Worm (Caenorhabditis elegans) whole organism, L1 larva: Measurements from ENCODE around the gene C06G4.6.

Source experiments
- C04F5.9 ChIP-seq: sonication (generic microtip); optimal IDR thresholded peaks from 2 replicates; lab custom pipeline; 2016; ENCODE audit warnings: missing genetic modification characterization, missing compliant biosample characterization
- C34B4.2 ChIP-seq: sonication (generic microtip); optimal IDR thresholded peaks from 2 replicates; lab custom pipeline; 2017; ENCODE audit warnings: mild to moderate bottlenecking, missing genetic modification characterization, missing compliant biosample characterization
- aha-1 ChIP-seq: fragments of 150-350 bp; optimal IDR thresholded peaks from 2 replicates; lab custom pipeline; 2014; ENCODE audit warnings: missing biosample characterization, missing genetic modification characterization
- alr-1 ChIP-seq: fragments of 200-800 bp; sonication (Bioruptor generic); optimal IDR thresholded peaks from 2 replicates; lab custom pipeline; 2018; ENCODE audit warnings: borderline replicate concordance, mild to moderate bottlenecking, missing genetic modification characterization, missing compliant biosample characterization
- aly-2 ChIP-seq: fragments of 150-350 bp; optimal IDR thresholded peaks from 2 replicates; lab custom pipeline; 2014; ENCODE audit warnings: missing biosample characterization, missing genetic modification characterization
- ama-1 ChIP-seq: fragments of 150-350 bp; optimal IDR thresholded peaks from 2 replicates; lab custom pipeline; 2014
- ceh-63 ChIP-seq: fragments of 200-800 bp; sonication (Bioruptor generic); optimal IDR thresholded peaks from 2 replicates; lab custom pipeline; 2018; ENCODE audit warnings: mild to moderate bottlenecking, missing genetic modification characterization, missing compliant biosample characterization
- ceh-88 ChIP-seq: fragments of 200-800 bp; sonication (Bioruptor generic); IDR thresholded peaks from 2 replicates; pipeline ENCODE4 v1.3.6; 2022; ENCODE audit warnings: missing genetic modification characterization, missing compliant biosample characterization
- ces-1 ChIP-seq: fragments of 150-350 bp; optimal IDR thresholded peaks from 2 replicates; lab custom pipeline; 2014; ENCODE audit warnings: missing biosample characterization, missing genetic modification reagents, missing genetic modification characterization
- dpl-1 ChIP-seq, 3 experiments: fragments of 150-350 bp in 2 of 3; sonication (generic microtip) in 1 of 3; optimal IDR thresholded peaks; 2 replicates each; lab custom pipeline; 2014 to 2017; ENCODE audit warnings: missing biosample characterization in 3 of 3, missing genetic modification characterization in 3 of 3, missing genetic modification reagents in 3 of 3
- dsc-1 ChIP-seq: sonication (generic microtip); optimal IDR thresholded peaks from 2 replicates; lab custom pipeline; 2016; ENCODE audit warnings: mild to moderate bottlenecking, missing genetic modification characterization, missing compliant biosample characterization
- efl-1 ChIP-seq, 4 experiments: fragments of 150-350 bp; optimal IDR thresholded peaks in 3 of 4; peaks in 1 of 4; 1 replicate in 1 of 4; 2 replicates in 3 of 4; lab custom pipeline; 2014; ENCODE audit warnings: missing biosample characterization in 2 of 4, missing genetic modification characterization in 2 of 4, missing genetic modification reagents in 2 of 4
- efl-3 ChIP-seq: fragments of 200-800 bp; sonication (Bioruptor generic); optimal IDR thresholded peaks from 2 replicates; lab custom pipeline; 2018; ENCODE audit warnings: mild to moderate bottlenecking, missing genetic modification characterization, missing compliant biosample characterization
- egl-13 ChIP-seq: sonication (generic microtip); optimal IDR thresholded peaks from 2 replicates; lab custom pipeline; 2016; ENCODE audit warnings: missing genotype, missing genetic modification reagents, missing genetic modification characterization, missing compliant biosample characterization
- egl-27 ChIP-seq, 2 experiments: fragments of 150-350 bp in 1 of 2; sonication (generic microtip); optimal IDR thresholded peaks; 3 replicates each; lab custom pipeline; 2017 to 2018; ENCODE audit warnings: missing biosample characterization in 2 of 2, missing genetic modification characterization in 2 of 2, missing genetic modification reagents in 2 of 2
- fos-1 ChIP-seq: fragments of 150-350 bp; optimal IDR thresholded peaks from 2 replicates; lab custom pipeline; 2014; ENCODE audit warnings: missing biosample characterization, missing genetic modification characterization
- hlh-4 ChIP-seq: sonication (generic microtip); optimal IDR thresholded peaks from 2 replicates; lab custom pipeline; 2016; ENCODE audit warnings: mild to moderate bottlenecking, missing genetic modification characterization, missing compliant biosample characterization
- lin-13 ChIP-seq: fragments of 150-350 bp; optimal IDR thresholded peaks from 2 replicates; lab custom pipeline; 2014; ENCODE audit warnings: missing biosample characterization, missing genetic modification reagents, missing genetic modification characterization
- lin-15B ChIP-seq: fragments of 150-350 bp; sonication (generic microtip); optimal IDR thresholded peaks from 3 replicates; lab custom pipeline; 2014; ENCODE audit warnings: missing biosample characterization, missing genetic modification characterization
- lin-35 ChIP-seq, 2 experiments: fragments of 150-350 bp; optimal IDR thresholded peaks; 2 replicates each; lab custom pipeline; 2014; ENCODE audit warnings: missing biosample characterization in 2 of 2, missing genetic modification characterization in 2 of 2, missing genetic modification reagents in 2 of 2
- lin-39 ChIP-seq: fragments of 150-350 bp; optimal IDR thresholded peaks from 2 replicates; lab custom pipeline; 2014; ENCODE audit warnings: missing biosample characterization, missing genetic modification reagents, missing genetic modification characterization
- lsy-2 ChIP-seq, 2 experiments: fragments of 150-350 bp; optimal IDR thresholded peaks; 2 replicates each; lab custom pipeline; 2014; ENCODE audit warnings: missing biosample characterization in 2 of 2, missing genetic modification characterization in 2 of 2
- mef-2 ChIP-seq: fragments of 150-350 bp; optimal IDR thresholded peaks from 2 replicates; lab custom pipeline; 2014; ENCODE audit warnings: missing biosample characterization, missing genetic modification characterization
- mep-1 ChIP-seq: fragments of 150-350 bp; optimal IDR thresholded peaks from 2 replicates; lab custom pipeline; 2014; ENCODE audit warnings: missing biosample characterization, missing genetic modification characterization
- nhr-12 ChIP-seq: sonication (generic microtip); optimal IDR thresholded peaks from 2 replicates; lab custom pipeline; 2017; ENCODE audit warnings: missing biosample characterization, missing genetic modification characterization
- nhr-47 ChIP-seq: sonication (generic microtip); optimal IDR thresholded peaks from 2 replicates; lab custom pipeline; 2016; ENCODE audit warnings: mild to moderate bottlenecking, missing genetic modification characterization, moderate library complexity, missing compliant biosample characterization
- nhr-71 ChIP-seq: sonication (generic microtip); optimal IDR thresholded peaks from 2 replicates; lab custom pipeline; 2016; ENCODE audit warnings: mild to moderate bottlenecking, missing genetic modification characterization, moderate library complexity, missing compliant biosample characterization
- nhr-76 ChIP-seq: sonication (generic microtip); optimal IDR thresholded peaks from 2 replicates; lab custom pipeline; 2017; ENCODE audit warnings: missing biosample characterization, missing genetic modification characterization
- nhr-77 ChIP-seq: fragments of 150-350 bp; optimal IDR thresholded peaks from 2 replicates; lab custom pipeline; 2014; ENCODE audit warnings: missing biosample characterization, missing genetic modification characterization
- nhr-84 ChIP-seq: sonication (generic microtip); optimal IDR thresholded peaks from 2 replicates; lab custom pipeline; 2017; ENCODE audit warnings: missing biosample characterization, missing genetic modification characterization
- nhr-85 ChIP-seq: sonication (generic microtip); peaks from one replicate; lab custom pipeline; 2016; ENCODE audit warnings: missing genetic modification characterization, inconsistent platforms, missing compliant biosample characterization
- pag-3 ChIP-seq: sonication (generic microtip); optimal IDR thresholded peaks from 2 replicates; lab custom pipeline; 2017; ENCODE audit warnings: missing genetic modification characterization, mild to moderate bottlenecking, missing compliant biosample characterization, antibody characterized with exemption, borderline replicate concordance; ENCODE audit not compliant: insufficient read depth
- pqm-1 ChIP-seq: sonication (generic microtip); optimal IDR thresholded peaks from 3 replicates; lab custom pipeline; 2017; ENCODE audit warnings: missing biosample characterization, missing genetic modification characterization
- rnt-1 ChIP-seq: sonication (generic microtip); optimal IDR thresholded peaks from 2 replicates; lab custom pipeline; 2016; ENCODE audit warnings: mild to moderate bottlenecking, missing genetic modification characterization, moderate library complexity, missing compliant biosample characterization
- skn-1 ChIP-seq: fragments of 150-350 bp; optimal IDR thresholded peaks from 2 replicates; lab custom pipeline; 2014; ENCODE audit warnings: missing biosample characterization, missing genetic modification characterization
- snpc-4 ChIP-seq: fragments of 150-350 bp; optimal IDR thresholded peaks from 2 replicates; lab custom pipeline; 2014; ENCODE audit warnings: missing biosample characterization, missing genetic modification characterization
- sox-4 ChIP-seq: sonication (generic microtip); optimal IDR thresholded peaks from 2 replicates; lab custom pipeline; 2016; ENCODE audit warnings: missing genetic modification characterization, missing compliant biosample characterization
- sptf-1 ChIP-seq: fragments of 150-350 bp; optimal IDR thresholded peaks from 2 replicates; lab custom pipeline; 2014; ENCODE audit warnings: missing biosample characterization, missing genetic modification characterization
- sup-37 ChIP-seq: fragments of 200-800 bp; sonication (Bioruptor generic); optimal IDR thresholded peaks from 2 replicates; lab custom pipeline; 2018; ENCODE audit warnings: mild to moderate bottlenecking, missing genetic modification characterization, missing compliant biosample characterization
- swsn-7 ChIP-seq: sonication (generic microtip); optimal IDR thresholded peaks from 2 replicates; lab custom pipeline; 2016; ENCODE audit warnings: missing genetic modification characterization, missing compliant biosample characterization
- tbx-2 ChIP-seq: sonication (generic microtip); optimal IDR thresholded peaks from 2 replicates; lab custom pipeline; 2016; ENCODE audit warnings: missing genetic modification characterization, missing compliant biosample characterization
- tlp-1 ChIP-seq: fragments of 150-350 bp; optimal IDR thresholded peaks from 2 replicates; lab custom pipeline; 2014; ENCODE audit warnings: missing biosample characterization, missing genetic modification characterization
- unc-130 ChIP-seq: fragments of 150-350 bp; optimal IDR thresholded peaks from 2 replicates; lab custom pipeline; 2017; ENCODE audit warnings: missing biosample characterization, missing genetic modification characterization, inconsistent platforms
- unc-30 ChIP-seq: sonication (generic microtip); optimal IDR thresholded peaks from 2 replicates; lab custom pipeline; 2017; ENCODE audit warnings: missing biosample characterization, missing genetic modification characterization
- unc-98 ChIP-seq: fragments of 200-800 bp; sonication (Bioruptor generic); IDR thresholded peaks from 2 replicates; pipeline ENCODE4 v1.3.6; 2022; ENCODE audit warnings: missing genetic modification characterization, missing compliant biosample characterization
- vab-15 ChIP-seq: sonication (generic microtip); optimal IDR thresholded peaks from 2 replicates; lab custom pipeline; 2017; ENCODE audit warnings: missing genotype, mild to moderate bottlenecking, missing genetic modification characterization, missing compliant biosample characterization
- xbp-1 ChIP-seq: sonication (generic microtip); optimal IDR thresholded peaks from 2 replicates; lab custom pipeline; 2016; ENCODE audit warnings: missing genetic modification characterization, missing compliant biosample characterization
- zag-1 ChIP-seq: fragments of 150-350 bp; optimal IDR thresholded peaks from 2 replicates; lab custom pipeline; 2014; ENCODE audit warnings: missing biosample characterization, missing genetic modification characterization
- ztf-4 ChIP-seq: fragments of 150-350 bp; optimal IDR thresholded peaks from 2 replicates; lab custom pipeline; 2014; ENCODE audit warnings: missing biosample characterization, missing genetic modification characterization

C06G4.6 gene

DNA sequence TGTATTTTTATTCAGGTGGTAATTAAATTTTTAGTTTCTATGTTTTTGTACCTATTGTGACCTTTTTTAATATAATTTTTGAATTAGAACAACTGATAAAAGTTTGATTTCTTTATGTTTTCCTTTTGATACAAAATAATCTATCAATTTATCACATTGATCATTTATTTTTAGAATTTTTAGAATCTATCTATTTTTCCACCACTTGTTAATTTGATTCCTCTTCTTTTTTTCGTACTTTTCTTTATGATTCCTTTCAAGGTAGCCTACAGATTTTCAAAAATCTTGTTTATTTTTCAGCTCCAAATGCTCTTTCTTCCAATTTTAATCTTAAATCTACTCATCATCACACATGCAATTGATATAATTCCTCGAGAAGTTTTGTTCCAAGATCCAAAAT lies 33.8 kb downstream of the C06G4.6 start, which contains the start of gene dpf-6:
Gene dpf-6 (plus strand): TSS at position 301 of the 400 bp plus-strand sequence.
- TF ChIP-seq nhr-77 (tag; lab: Kevin White, UChicago) (no peak), unc-30 (no peak), ztf-4 (tag; lab: Kevin White, UChicago) (no peak), nhr-47 (tag; lab: Kevin White, UChicago) (no peak), swsn-7 (tag; lab: Kevin White, UChicago) (no peak), ceh-88 (GFP tag; lab: Robert Waterston, UW) (no peak), egl-27 (tag; optimal IDR thresholded peaks at IDR 0.05; lab: Kevin White, UChicago) (no peak), aly-2 (tag; lab: Kevin White, UChicago) (no peak), lin-13 (GFP tag; lab: Kevin White, UChicago) (no peak), sup-37 (GFP tag; lab: Kevin White, UChicago) (no peak), C34B4.2 (tag; lab: Kevin White, UChicago) (no peak), egl-13 (no peak), lin-15B (tag; lab: Kevin White, UChicago) (no peak), C04F5.9 (tag; lab: Kevin White, UChicago) (no peak), zag-1 (tag; lab: Kevin White, UChicago) (no peak), nhr-71 (tag; lab: Kevin White, UChicago) (no peak), skn-1 (tag; lab: Kevin White, UChicago) (no peak), nhr-12 (tag; lab: Kevin White, UChicago) (no peak)

DNA sequence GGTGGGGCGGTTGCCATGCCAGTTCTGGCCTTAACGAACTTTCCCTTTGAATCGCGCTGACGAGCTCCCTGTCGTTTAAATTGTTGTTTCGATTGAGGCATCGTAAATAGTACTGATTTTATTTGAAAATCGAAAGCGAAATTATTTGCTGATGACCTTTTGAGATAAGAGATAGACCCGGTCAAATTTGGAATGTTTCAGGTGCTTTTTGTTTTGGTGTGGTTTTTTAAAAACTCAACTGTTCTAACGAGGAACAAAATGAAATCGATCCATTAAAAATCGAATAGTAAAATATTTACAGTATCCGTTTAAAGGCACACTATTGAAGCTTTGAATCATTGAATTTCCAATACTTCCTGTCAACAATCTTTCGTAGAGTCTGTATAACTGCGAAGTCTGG lies 38.6 kb downstream of the C06G4.6 start, which contains the start of gene K12H4.6:
Gene K12H4.6 (minus strand): TSS at position 101 of the 400 bp plus-strand sequence.
- no peak for TF ChIP-seq ceh-88 (GFP tag; lab: Robert Waterston, UW)
- TF ChIP-seq, all 84 proteins: peak for 0

DNA sequence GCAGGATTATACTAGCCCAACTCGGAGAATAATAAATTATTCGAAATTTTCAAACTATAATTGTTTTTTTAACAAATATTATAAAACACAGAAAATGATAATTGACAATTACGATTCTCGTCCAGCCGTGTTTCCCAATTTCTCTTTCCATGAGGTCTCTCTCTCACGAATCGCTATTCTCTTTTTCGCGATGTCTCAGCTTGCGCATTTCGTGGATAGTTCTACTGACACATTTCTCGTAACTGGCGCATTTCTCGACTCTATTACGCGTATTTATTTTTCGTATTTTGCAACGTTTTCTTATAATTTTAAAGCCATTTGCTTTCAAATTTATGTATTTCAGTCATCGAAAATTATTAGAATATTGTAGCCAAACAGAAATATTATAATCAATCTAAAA lies 39.6 kb downstream of the C06G4.6 start:
- TF ChIP-seq unc-130 (tag; lab: Kevin White, UChicago): peak; percentile 98
- TF ChIP-seq lin-35 (GFP tag; optimal IDR thresholded peaks at IDR 0.05; lab: Kevin White, UChicago): peak; percentile 93 to 97
- TF ChIP-seq dpl-1 (GFP tag; optimal IDR thresholded peaks at IDR 0.05; lab: Kevin White, UChicago): peak; percentile 92 to 93 (median 92)
- peak; percentile 92 for TF ChIP-seq ces-1 (GFP tag; lab: Kevin White, UChicago)
- TF ChIP-seq rnt-1 (tag; lab: Kevin White, UChicago): peak; percentile 99
- TF ChIP-seq nhr-84: no peak
- peak; percentile 97 for TF ChIP-seq dsc-1
- TF ChIP-seq efl-3 (GFP tag; lab: Kevin White, UChicago): no peak
- peak; percentile 95 for TF ChIP-seq ceh-63 (GFP tag; lab: Kevin White, UChicago)
- TF ChIP-seq tbx-2 (tag; lab: Kevin White, UChicago): peak; percentile 95
- TF ChIP-seq alr-1 (tag; lab: Kevin White, UChicago): no peak
- peak; percentile 87 for TF ChIP-seq ztf-4 (tag; lab: Kevin White, UChicago)
- peak; percentile 98 for TF ChIP-seq mep-1 (tag; lab: Kevin White, UChicago)
- TF ChIP-seq snpc-4 (tag; lab: Kevin White, UChicago): peak; percentile 79
- TF ChIP-seq mef-2 (tag; lab: Kevin White, UChicago): peak; percentile 69
- TF ChIP-seq aha-1: peak; percentile 54
- no peak for TF ChIP-seq hlh-4
- peak; percentile 98 for TF ChIP-seq fos-1 (tag; lab: Kevin White, UChicago)
- peak; percentile 69 for TF ChIP-seq lin-39
- TF ChIP-seq ama-1 (lab: Kevin White, UChicago): no peak
- peak; percentile 95 for TF ChIP-seq nhr-85
- peak; percentile 86 for TF ChIP-seq unc-98
- TF ChIP-seq lin-15B (tag; lab: Kevin White, UChicago): peak; percentile 98
- peak; percentile 99 for TF ChIP-seq vab-15 (tag; lab: Kevin White, UChicago)
- no peak for TF ChIP-seq sptf-1 (tag; lab: Kevin White, UChicago)
- TF ChIP-seq lsy-2 (tag; optimal IDR thresholded peaks at IDR 0.05; lab: Kevin White, UChicago): peak; percentile 96 to 98
- peak; percentile 85 for TF ChIP-seq sox-4
- peak; percentile 96 for TF ChIP-seq xbp-1 (tag; lab: Kevin White, UChicago)
- TF ChIP-seq pag-3 (tag; lab: Kevin White, UChicago): no peak
- TF ChIP-seq nhr-76: peak; percentile 17
- TF ChIP-seq aly-2 (tag; lab: Kevin White, UChicago): peak; percentile 89
- peak; percentile 60 for TF ChIP-seq pqm-1 (tag; lab: Kevin White, UChicago)
- no peak for TF ChIP-seq tlp-1 (tag; lab: Kevin White, UChicago)
- no peak for TF ChIP-seq unc-30
- TF ChIP-seq egl-13: peak; percentile 86
- TF ChIP-seq efl-1 (optimal IDR thresholded peaks at IDR 0.05; lab: Kevin White, UChicago): peak; percentile 96 to 98
- TF ChIP-seq efl-1 (GFP tag; optimal IDR thresholded peaks at IDR 0.05 in 1 of 2; lab: Kevin White, UChicago): peak; percentile 87 to 98
